Worm (Caenorhabditis elegans): ENCODE results near the gene nhr-4.

Gene nhr-4

ce11 chrIV:9895088-9895487, 16.0 kb downstream of the nhr-4 start, which contains the start of gene ssp-32:
Gene ssp-32 (plus strand): TSS chrIV:9895388.
- TF ChIP-seq che-1 (tag; optimal IDR thresholded peaks at IDR 0.05): no peak
- no peak for TF ChIP-seq T23F11.4 (GFP tag; optimal IDR thresholded peaks at IDR 0.05)
- no peak for TF ChIP-seq C08G9.2 (tag; optimal IDR thresholded peaks at IDR 0.05)
- no peak for TF ChIP-seq ceh-34 (tag; optimal IDR thresholded peaks at IDR 0.05)
- no peak for TF ChIP-seq odd-2 (tag; optimal IDR thresholded peaks at IDR 0.05)
- no peak for TF ChIP-seq lin-11 (tag; optimal IDR thresholded peaks at IDR 0.05)
- TF ChIP-seq syd-9 (tag; optimal IDR thresholded peaks at IDR 0.05): no peak
- no peak for TF ChIP-seq ceh-9 (tag; optimal IDR thresholded peaks at IDR 0.05)
- TF ChIP-seq elt-4 (tag; optimal IDR thresholded peaks at IDR 0.05): no peak
- TF ChIP-seq hlh-15 (tag; optimal IDR thresholded peaks at IDR 0.05): no peak
- TF ChIP-seq unc-42 (tag; optimal IDR thresholded peaks at IDR 0.05): no peak

ce11 chrIV:9898712-9899111, 19.6 kb downstream of the nhr-4 start, which contains the start of gene tbc-3:
Gene tbc-3 (plus strand): TSS chrIV:9899012.
- TF ChIP-seq unc-55 (GFP tag; optimal IDR thresholded peaks at IDR 0.05) (no peak), ceh-6 (GFP tag; optimal IDR thresholded peaks at IDR 0.05) (no peak), sox-4 (tag; optimal IDR thresholded peaks at IDR 0.05) (no peak), fkh-10 (GFP tag; optimal IDR thresholded peaks at IDR 0.05) (no peak), C08G9.2 (tag; optimal IDR thresholded peaks at IDR 0.05) (no peak), pqm-1 (tag; optimal IDR thresholded peaks at IDR 0.05) (no peak), ceh-18 (tag; optimal IDR thresholded peaks at IDR 0.05) (no peak), K02D7.2 (tag; optimal IDR thresholded peaks at IDR 0.05) (no peak), ztf-16 (tag; optimal IDR thresholded peaks at IDR 0.05) (no peak), ceh-24 (tag; optimal IDR thresholded peaks at IDR 0.05) (no peak), ceh-2 (tag; optimal IDR thresholded peaks at IDR 0.05) (no peak), hlh-30 (tag; optimal IDR thresholded peaks at IDR 0.05; ENCODE audit: insufficient read depth) (no peak), elt-2 (tag; optimal IDR thresholded peaks at IDR 0.05) (no peak), ceh-34 (tag; optimal IDR thresholded peaks at IDR 0.05) (no peak), T23F11.4 (GFP tag; optimal IDR thresholded peaks at IDR 0.05) (no peak), pha-2 (tag; optimal IDR thresholded peaks at IDR 0.05) (no peak), rnt-1 (tag; optimal IDR thresholded peaks at IDR 0.05) (no peak), dmd-4 (tag; optimal IDR thresholded peaks at IDR 0.05; ENCODE audit: borderline replicate concordance) (no peak)

ce11 chrIV:9899227-9899626, 20.1 kb downstream of the nhr-4 start:
- no peak for TF ChIP-seq ttx-3 (tag; optimal IDR thresholded peaks at IDR 0.05)
- TF ChIP-seq unc-42 (tag; optimal IDR thresholded peaks at IDR 0.05): peak; percentile 95
- no peak for TF ChIP-seq pag-3 (tag; optimal IDR thresholded peaks at IDR 0.05; ENCODE audit: borderline replicate concordance)
- TF ChIP-seq ceh-2 (tag; optimal IDR thresholded peaks at IDR 0.05): no peak
- TF ChIP-seq ceh-30 (tag; optimal IDR thresholded peaks at IDR 0.05): no peak
- no peak for TF ChIP-seq ceh-24 (tag; optimal IDR thresholded peaks at IDR 0.05)
- no peak for TF ChIP-seq ceh-14 (tag; optimal IDR thresholded peaks at IDR 0.05)
- TF ChIP-seq nfya-1 (tag; optimal IDR thresholded peaks at IDR 0.05): no peak

ce11 chrIV:9903608-9904007, 24.5 kb downstream of the nhr-4 start, which contains the start of gene best-13:
Gene best-13 (plus strand): TSS chrIV:9903908.
- TF ChIP-seq zip-5 (tag; optimal IDR thresholded peaks at IDR 0.05) (no peak), tbx-2 (tag; optimal IDR thresholded peaks at IDR 0.05) (no peak)

- TF ChIP-seq pha-4 (tag; optimal IDR thresholded peaks at IDR 0.05): no peak
- TF ChIP-seq dve-1 (tag; optimal IDR thresholded peaks at IDR 0.05): no peak
- TF ChIP-seq ets-4 (tag; optimal IDR thresholded peaks at IDR 0.05): no peak
- no peak for TF ChIP-seq dmd-4 (tag; optimal IDR thresholded peaks at IDR 0.05; ENCODE audit: borderline replicate concordance)
- TF ChIP-seq elt-4 (tag; optimal IDR thresholded peaks at IDR 0.05): no peak
- TF ChIP-seq C08G9.2 (tag; optimal IDR thresholded peaks at IDR 0.05): no peak
- no peak for TF ChIP-seq sox-4 (tag; optimal IDR thresholded peaks at IDR 0.05)
- TF ChIP-seq pqm-1 (tag; optimal IDR thresholded peaks at IDR 0.05): no peak
- TF ChIP-seq K02D7.2 (tag; optimal IDR thresholded peaks at IDR 0.05): no peak
- no peak for TF ChIP-seq unc-55 (GFP tag; optimal IDR thresholded peaks at IDR 0.05)
- no peak for TF ChIP-seq K09A11.1 (tag; optimal IDR thresholded peaks at IDR 0.05; ENCODE audit: insufficient read depth)
- no peak for TF ChIP-seq nhr-232 (tag; optimal IDR thresholded peaks at IDR 0.05)
- no peak for TF ChIP-seq ceh-30 (tag; optimal IDR thresholded peaks at IDR 0.05)
- TF ChIP-seq unc-3 (GFP tag; conservative IDR thresholded peaks at IDR 0.05): no peak
- no peak for TF ChIP-seq unc-3 (tag; optimal IDR thresholded peaks at IDR 0.05)
- no peak for TF ChIP-seq nfya-1 (tag; optimal IDR thresholded peaks at IDR 0.05)
Measured at ce11 chrIV:9913064-9913463, 33.9 kb downstream of the nhr-4 start.
